Fruit fly (Drosophila melanogaster): ENCODE data around the gene CstF50.
A peak's percentile ranks its signal among the peaks of the same experiment; 100 is the strongest.

Gene CstF50

dm6 chr3R:31698143-31698776 lies 38.5 kb downstream of the CstF50 start (continued):
- TF ChIP-seq CG32006 (GFP tag; optimal IDR thresholded peaks at IDR 0.05) (peak; percentile 33), CG8319 (GFP tag; optimal IDR thresholded peaks at IDR 0.05) (peak; percentile 80), CG8119 (GFP tag; IDR thresholded peaks at IDR 0.05) (peak; percentile 56; the same call in 1 of the 3 replicates), ss (GFP tag; optimal IDR thresholded peaks at IDR 0.05) (peak; percentile 91 to 92), CG3032 (tag; optimal IDR thresholded peaks at IDR 0.05) (peak; percentile 92), fkh (GFP tag; optimal IDR thresholded peaks at IDR 0.05) (no peak), CG7368 (GFP tag; optimal IDR thresholded peaks at IDR 0.05) (peak; percentile 78), achi (GFP tag; optimal IDR thresholded peaks at IDR 0.05) (peak; percentile 87), CG8632 (GFP tag; optimal IDR thresholded peaks at IDR 0.05) (peak; percentile 79), dac (GFP tag; optimal IDR thresholded peaks at IDR 0.05) (no peak), Gug (GFP tag; IDR thresholded peaks at IDR 0.05) (peak; percentile 57), Lpt (GFP tag; optimal IDR thresholded peaks at IDR 0.05) (peak; percentile 46), spab (GFP tag; optimal IDR thresholded peaks at IDR 0.05) (peak; percentile 92), CG6792 (GFP tag; optimal IDR thresholded peaks at IDR 0.05) (peak; percentile 91), CG3919 (GFP tag; optimal IDR thresholded peaks at IDR 0.05) (peak; percentile 92), Sox102F (GFP tag; optimal IDR thresholded peaks at IDR 0.05) (peak; percentile 93), CG31627 (GFP tag; optimal IDR thresholded peaks at IDR 0.05) (peak; percentile 94)

dm6 chr3R:31697606-31698005 lies 39.2 kb downstream of the CstF50 start:
- TF ChIP-seq CG3032 (tag; optimal IDR thresholded peaks at IDR 0.05) (no peak), CG32006 (GFP tag; optimal IDR thresholded peaks at IDR 0.05) (no peak), achi (GFP tag; optimal IDR thresholded peaks at IDR 0.05) (no peak), CG6854 (GFP tag; optimal IDR thresholded peaks at IDR 0.05) (no peak), Eip93F (GFP tag; optimal IDR thresholded peaks at IDR 0.05) (no peak), topi (GFP tag; optimal IDR thresholded peaks at IDR 0.05) (no peak), Ets96B (tag; optimal IDR thresholded peaks at IDR 0.05) (no peak), CG9139 (GFP tag; optimal IDR thresholded peaks at IDR 0.05) (no peak), Eip78C (GFP tag) (no peak), CG15336 (GFP tag; IDR thresholded peaks at IDR 0.05) (no peak), Smox (GFP tag; optimal IDR thresholded peaks at IDR 0.05) (no peak), Lpt (GFP tag; optimal IDR thresholded peaks at IDR 0.05) (no peak), CG34406 (GFP tag; optimal IDR thresholded peaks at IDR 0.05) (no peak), CG11902 (GFP tag; optimal IDR thresholded peaks at IDR 0.05) (no peak), CG8632 (GFP tag; optimal IDR thresholded peaks at IDR 0.05) (no peak), salr (GFP tag; optimal IDR thresholded peaks at IDR 0.05) (no peak), fd59A (GFP tag; optimal IDR thresholded peaks at IDR 0.05) (no peak), CG10669 (GFP tag; optimal IDR thresholded peaks at IDR 0.05) (no peak), CG4318 (GFP tag; optimal IDR thresholded peaks at IDR 0.05) (no peak), fkh (GFP tag; optimal IDR thresholded peaks at IDR 0.05) (no peak)

- TF ChIP-seq Eip78C (GFP tag) (no peak), Met (GFP tag; optimal IDR thresholded peaks at IDR 0.05) (no peak), CG8632 (GFP tag; optimal IDR thresholded peaks at IDR 0.05) (no peak), CG3919 (GFP tag; optimal IDR thresholded peaks at IDR 0.05) (no peak), Ets96B (tag; optimal IDR thresholded peaks at IDR 0.05) (no peak)
Measured at dm6 chr3R:31696664-31697063, 40.1 kb downstream of the CstF50 start.

dm6 chr3R:31690439-31690838 lies 46.3 kb downstream of the CstF50 start:
- TF ChIP-seq CG11294 (GFP tag; IDR thresholded peaks at IDR 0.05) (no peak), OdsH (GFP tag; optimal IDR thresholded peaks at IDR 0.05) (no peak), Hr38 (GFP tag; optimal IDR thresholded peaks at IDR 0.05) (no peak), CG6163 (GFP tag; IDR thresholded peaks at IDR 0.05) (0 out of 3 replicates have a peak, but pooled peaks have one; percentile 14)

Measured in whole organism, prepupa.